Fruit fly (Drosophila melanogaster) Kc167 (cell line): ENCODE data around the gene CG43169.

Experiments used
- Myc ChIP-seq: fragments of >200 bp; optimal IDR thresholded peaks from 2 replicates; lab custom pipeline; 2017; ENCODE audit warnings: missing external identifiers
- Sin3A ChIP-seq: fragments of >200 bp; optimal IDR thresholded peaks from 2 replicates; lab custom pipeline; 2018; ENCODE audit warnings: missing external identifiers
- insv ChIP-seq: fragments of >200 bp; optimal IDR thresholded peaks from 3 replicates; lab custom pipeline; 2018; ENCODE audit warnings: missing external identifiers
- ttk ChIP-seq: sonication (Bioruptor generic); optimal IDR thresholded peaks from 2 replicates; lab custom pipeline; 2017; ENCODE audit warnings: missing external identifiers

DNA sequence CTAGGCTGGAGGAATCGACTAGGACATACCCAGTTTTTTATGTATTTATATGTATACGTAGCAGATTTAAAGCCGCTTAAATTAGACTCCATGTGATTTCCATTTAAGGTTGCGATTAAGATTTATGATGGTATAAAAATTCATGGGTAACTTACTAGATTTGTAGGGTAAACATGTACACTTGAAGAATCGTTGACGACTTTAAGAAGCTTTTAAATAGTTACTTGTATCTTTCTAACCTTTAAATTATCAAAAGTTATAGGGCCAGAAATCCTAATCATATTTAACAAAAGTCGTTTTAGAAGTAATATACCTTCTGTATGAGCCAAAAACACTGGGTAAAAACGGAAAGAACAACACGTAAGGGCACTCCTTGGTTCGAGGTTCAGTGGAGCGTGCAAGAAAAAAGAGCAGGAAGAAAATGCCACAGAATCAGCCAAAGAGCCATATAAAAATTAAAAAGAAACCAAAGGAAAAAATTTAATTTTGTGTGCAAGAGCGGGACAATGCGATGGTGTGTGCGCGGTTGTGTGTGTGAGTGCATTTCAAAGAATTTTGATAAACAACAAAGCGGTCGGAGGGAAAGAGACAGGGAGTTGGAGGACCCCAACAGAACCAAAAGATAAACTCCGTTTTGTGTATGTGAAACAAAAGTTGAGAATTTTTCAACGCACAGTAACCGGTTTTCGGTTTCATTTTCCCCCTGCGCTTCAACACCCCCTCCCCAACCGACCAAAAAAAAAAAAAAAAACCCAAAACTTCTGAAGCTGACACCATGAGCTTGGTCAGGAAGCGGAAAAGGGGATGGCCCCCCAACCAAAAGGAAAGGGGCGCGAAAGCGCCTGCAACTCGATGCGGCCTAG, 48.6 kb downstream of the CG43169 start:
- TF ChIP-seq Sin3A (lab: Kevin White, UChicago) = no peak
- no peak for TF ChIP-seq insv (lab: Kevin White, UChicago)
- no peak for TF ChIP-seq Myc (lab: Kevin White, UChicago)
- TF ChIP-seq ttk (lab: Kevin White, UChicago) = no peak
